Fruit fly (Drosophila melanogaster): ENCODE data around the gene Acyp2.
A peak's percentile ranks its signal among the peaks of the same experiment; 100 is the strongest.

DNA sequence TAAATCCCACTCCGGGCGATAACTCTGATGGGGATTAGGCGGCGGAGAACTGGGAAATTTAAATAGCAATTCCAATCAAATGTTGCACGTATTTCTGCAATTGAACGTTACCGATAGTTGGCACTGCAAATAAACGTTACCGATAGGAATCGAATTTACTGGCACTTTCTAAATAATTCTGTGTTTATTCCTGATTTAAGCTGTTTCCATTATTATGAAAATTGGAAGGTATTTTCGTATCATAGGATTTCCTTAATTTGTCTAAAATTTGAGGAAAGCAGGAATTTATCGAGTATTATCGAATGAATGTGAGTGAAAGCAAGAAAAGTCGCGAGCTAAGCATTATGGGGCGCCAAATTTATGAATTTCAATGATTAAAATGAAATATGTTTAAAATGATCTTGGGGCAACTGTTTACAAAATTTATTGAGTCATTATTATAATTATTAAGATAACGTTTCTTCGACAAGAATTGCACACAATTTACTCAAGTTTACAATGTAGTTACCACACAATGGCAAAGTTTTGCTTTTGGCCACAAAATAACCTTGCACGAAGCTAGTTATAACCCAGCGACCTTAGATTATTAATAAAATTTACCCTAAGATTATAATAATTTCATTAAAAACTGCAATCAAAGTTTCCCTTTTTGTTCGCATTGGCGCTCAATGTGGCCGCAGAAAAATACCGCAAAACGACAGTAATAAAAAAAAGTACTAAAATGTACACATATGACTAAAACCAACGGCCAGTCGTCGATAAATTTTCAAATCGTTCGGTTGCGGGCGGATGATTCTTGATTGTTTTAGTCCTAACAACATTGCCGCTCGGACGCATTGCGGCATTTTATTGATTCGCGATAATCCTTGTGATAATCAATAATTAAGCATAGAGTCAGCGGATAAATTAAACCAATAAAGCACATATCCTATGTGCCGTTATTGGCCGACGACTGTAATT, 11.3 kb downstream of the Acyp2 start, which contains the start of gene alpha-Man-IIb:
- TF ChIP-seq CG8478 (optimal IDR thresholded peaks at IDR 0.05) (no peak), CTCF (optimal IDR thresholded peaks at IDR 0.05) (peak in 1 of 2 experiments; percentile 58)
